Fruit fly (Drosophila melanogaster) whole organism, embryonic: ENCODE results near the gene CG1074.

Source experiments
- Adf1 ChIP-seq: fragments of 200-800 bp; sonication (Bioruptor generic); IDR thresholded peaks from 2 replicates; pipeline ENCODE4 v1.3.6; 2022; ENCODE audit warnings: missing biosample characterization, missing genetic modification characterization
- Bgb ChIP-seq: fragments of 200-800 bp; sonication (Bioruptor generic); IDR thresholded peaks from 2 replicates; pipeline ENCODE4 v1.3.6; 2022; ENCODE audit warnings: missing biosample characterization, missing genetic modification characterization; ENCODE audit not compliant: partially characterized antibody
- Blimp-1 ChIP-seq: fragments of 200-800 bp; sonication (Bioruptor generic); optimal IDR thresholded peaks from 3 replicates; lab custom pipeline; 2018; ENCODE audit warnings: missing biosample characterization, missing genetic modification characterization, mild to moderate bottlenecking, moderate library complexity, missing genetic modification reagents
- CG10267 ChIP-seq: fragments of 200-800 bp; sonication (Bioruptor generic); optimal IDR thresholded peaks from 2 replicates; lab custom pipeline; 2018; ENCODE audit warnings: missing biosample characterization, mild to moderate bottlenecking, missing genetic modification characterization, moderate library complexity
- CG11456 ChIP-seq: fragments of 200-800 bp; sonication (Bioruptor generic); IDR thresholded peaks from 3 replicates; pipeline ENCODE4 v1.3.6; 2022; ENCODE audit warnings: missing biosample characterization, missing genetic modification characterization
- CG12219 ChIP-seq: fragments of 200-800 bp; sonication (Bioruptor generic); optimal IDR thresholded peaks from 3 replicates; lab custom pipeline; 2018; ENCODE audit warnings: missing biosample characterization, mild to moderate bottlenecking, missing genetic modification characterization
- CG12236 ChIP-seq: fragments of 200-800 bp; sonication (Bioruptor generic); optimal IDR thresholded peaks from 2 replicates; lab custom pipeline; 2016; ENCODE audit warnings: missing biosample characterization, missing genetic modification characterization
- CG12659 ChIP-seq: fragments of 200-800 bp; sonication (Bioruptor generic); optimal IDR thresholded peaks from 3 replicates; lab custom pipeline; 2017; ENCODE audit warnings: mild to moderate bottlenecking, missing biosample characterization, missing genetic modification reagents, missing genetic modification characterization
- CG13287 ChIP-seq: fragments of 200-800 bp; sonication (Bioruptor generic); IDR thresholded peaks from 2 replicates; pipeline ENCODE4 v1.3.6; 2022; ENCODE audit warnings: missing biosample characterization, missing genetic modification characterization; ENCODE audit not compliant: partially characterized antibody
- CG13894 ChIP-seq: fragments of 200-800 bp; sonication (Bioruptor generic); optimal IDR thresholded peaks from 3 replicates; lab custom pipeline; 2018; ENCODE audit warnings: missing biosample characterization, mild to moderate bottlenecking, missing genetic modification characterization, moderate library complexity
- CG14710 ChIP-seq: fragments of 200-800 bp; sonication (Bioruptor generic); optimal IDR thresholded peaks from 3 replicates; lab custom pipeline; 2019; ENCODE audit warnings: missing biosample characterization, mild to moderate bottlenecking, missing genetic modification characterization, moderate library complexity
- CG15514 ChIP-seq: fragments of 200-800 bp; sonication (Bioruptor generic); optimal IDR thresholded peaks from 3 replicates; lab custom pipeline; 2017; ENCODE audit warnings: missing biosample characterization, missing genetic modification characterization, mild to moderate bottlenecking, moderate library complexity, missing genetic modification reagents
- CG15601 ChIP-seq: fragments of 200-800 bp; sonication (Bioruptor generic); optimal IDR thresholded peaks from 3 replicates; lab custom pipeline; 2019; ENCODE audit warnings: missing biosample characterization, mild to moderate bottlenecking, missing genetic modification characterization, moderate library complexity
- CG16863 ChIP-seq: fragments of 200-800 bp; sonication (Bioruptor generic); optimal IDR thresholded peaks from 3 replicates; lab custom pipeline; 2016; ENCODE audit warnings: missing biosample characterization, missing genetic modification characterization
- CG17186 ChIP-seq: fragments of 200-800 bp; sonication (Bioruptor generic); optimal IDR thresholded peaks from 3 replicates; lab custom pipeline; 2017; ENCODE audit warnings: missing biosample characterization, missing genetic modification reagents, missing genetic modification characterization
- CG4424 ChIP-seq: fragments of 200-800 bp; sonication (Bioruptor generic); optimal IDR thresholded peaks from 3 replicates; lab custom pipeline; 2016; ENCODE audit warnings: missing biosample characterization, missing genetic modification characterization
- CG4707 ChIP-seq: fragments of 200-800 bp; sonication (Bioruptor generic); optimal IDR thresholded peaks from 2 replicates; lab custom pipeline; 2018; ENCODE audit warnings: missing biosample characterization, mild to moderate bottlenecking, missing genetic modification characterization, moderate library complexity
- CG6272 ChIP-seq: fragments of 200-800 bp; sonication (Bioruptor generic); IDR thresholded peaks from 2 replicates; pipeline ENCODE4 v1.3.6; 2022; ENCODE audit warnings: missing biosample characterization, missing genetic modification characterization
- CG7357 ChIP-seq: fragments of 200-800 bp; sonication (Bioruptor generic); IDR thresholded peaks from 3 replicates; pipeline ENCODE4 v1.3.6; 2022; ENCODE audit warnings: missing biosample characterization, missing genetic modification characterization
- CG7963 ChIP-seq: fragments of 200-800 bp; sonication (Bioruptor generic); IDR thresholded peaks from 3 replicates; pipeline ENCODE4 v1.3.6; 2022; ENCODE audit warnings: missing biosample characterization, missing genetic modification characterization; ENCODE audit not compliant: partially characterized antibody
- CG7987 ChIP-seq: fragments of 200-800 bp; sonication (Bioruptor generic); optimal IDR thresholded peaks from 2 replicates; lab custom pipeline; 2018; ENCODE audit warnings: missing biosample characterization, mild to moderate bottlenecking, missing genetic modification characterization, moderate library complexity
- CG8089 ChIP-seq: fragments of 200-800 bp; sonication (Bioruptor generic); optimal IDR thresholded peaks from 3 replicates; lab custom pipeline; 2016; ENCODE audit warnings: missing biosample characterization, missing genetic modification characterization
- Dll ChIP-seq: fragments of 200-800 bp; sonication (Bioruptor generic); IDR thresholded peaks from 4 replicates; pipeline ENCODE4 v1.3.6; 2022; ENCODE audit warnings: missing biosample characterization, missing genetic modification characterization; ENCODE audit not compliant: partially characterized antibody
- Ets65A ChIP-seq: fragments of 200-800 bp; sonication (Bioruptor generic); peaks from one replicate; lab custom pipeline; 2016; ENCODE audit warnings: missing biosample characterization, missing genetic modification characterization
- HLH4C ChIP-seq: fragments of 200-800 bp; sonication (Bioruptor generic); IDR thresholded peaks from 3 replicates; pipeline ENCODE4 v1.3.6; 2022; ENCODE audit warnings: missing biosample characterization, missing genetic modification characterization; ENCODE audit not compliant: partially characterized antibody
- Nf-YB ChIP-seq: fragments of 200-800 bp; sonication (Bioruptor generic); optimal IDR thresholded peaks from 3 replicates; lab custom pipeline; 2019; ENCODE audit warnings: missing biosample characterization, mild to moderate bottlenecking, missing genetic modification characterization, moderate library complexity
- Opbp ChIP-seq: fragments of 200-800 bp; sonication (Bioruptor generic); IDR thresholded peaks from 3 replicates; pipeline ENCODE4 v1.3.6; 2022; ENCODE audit warnings: missing biosample characterization, missing genetic modification characterization; ENCODE audit not compliant: partially characterized antibody
- Pdp1 ChIP-seq, 2 experiments: fragments of 200-800 bp; sonication (Bioruptor generic); optimal IDR thresholded peaks; 3 replicates each; lab custom pipeline; 2016; ENCODE audit warnings: missing biosample characterization in 2 of 2, missing genetic modification characterization in 2 of 2, mild to moderate bottlenecking in 1 of 2, moderate library complexity in 1 of 2
- Sox102F ChIP-seq: fragments of 200-800 bp; sonication (Bioruptor generic); optimal IDR thresholded peaks from 2 replicates; lab custom pipeline; 2018; ENCODE audit warnings: missing biosample characterization, mild to moderate bottlenecking, missing genetic modification characterization, moderate library complexity
- Sry-δ ChIP-seq: fragments of 200-800 bp; sonication (Bioruptor generic); optimal IDR thresholded peaks from 2 replicates; lab custom pipeline; 2016; ENCODE audit warnings: missing biosample characterization, missing genetic modification characterization
- Taf1 ChIP-seq: fragments of 200-800 bp; sonication (Bioruptor generic); IDR thresholded peaks from 2 replicates; pipeline ENCODE4 v1.3.6; 2022; ENCODE audit warnings: missing biosample characterization, missing genetic modification characterization
- dimm ChIP-seq: fragments of 200-800 bp; sonication (Bioruptor generic); IDR thresholded peaks from 2 replicates; pipeline ENCODE4 v1.3.6; 2022; ENCODE audit warnings: missing biosample characterization, missing genetic modification characterization
- dm ChIP-seq: fragments of 200-800 bp; sonication (Bioruptor generic); optimal IDR thresholded peaks from 3 replicates; lab custom pipeline; 2016; ENCODE audit warnings: missing biosample characterization, missing genetic modification characterization
- fru ChIP-seq: fragments of >200 bp; optimal IDR thresholded peaks from 2 replicates; lab custom pipeline; 2017
- gce ChIP-seq: fragments of 200-800 bp; sonication (Bioruptor generic); IDR thresholded peaks from 3 replicates; pipeline ENCODE4 v1.3.6; 2022; ENCODE audit warnings: missing biosample characterization, missing genetic modification characterization
- gsb ChIP-seq: fragments of 200-800 bp; sonication (Bioruptor generic); IDR thresholded peaks from 2 replicates; pipeline ENCODE4 v1.3.6; 2022; ENCODE audit warnings: missing biosample characterization, missing genetic modification characterization
- h ChIP-seq: fragments of >200 bp; optimal IDR thresholded peaks from 2 replicates; lab custom pipeline; 2017
- klu ChIP-seq: fragments of 200-800 bp; sonication (Bioruptor generic); IDR thresholded peaks from 2 replicates; pipeline ENCODE4 v1.3.6; 2022; ENCODE audit warnings: missing biosample characterization, missing genetic modification characterization
- nom ChIP-seq: fragments of 200-800 bp; sonication (Bioruptor generic); optimal IDR thresholded peaks from 2 replicates; lab custom pipeline; 2017; ENCODE audit warnings: missing biosample characterization, missing genetic modification characterization, mild to moderate bottlenecking, moderate library complexity, missing genetic modification reagents
- onecut ChIP-seq: fragments of 200-800 bp; sonication (Bioruptor generic); IDR thresholded peaks from 2 replicates; pipeline ENCODE4 v1.3.6; 2022; ENCODE audit warnings: missing biosample characterization, missing genetic modification characterization
- pfk ChIP-seq: fragments of 200-800 bp; sonication (Bioruptor generic); optimal IDR thresholded peaks from 2 replicates; lab custom pipeline; 2018; ENCODE audit warnings: missing biosample characterization, mild to moderate bottlenecking, missing genetic modification characterization, moderate library complexity
- prd ChIP-seq, 3 experiments: fragments of >200 bp in 2 of 3; fragments of 200-800 bp in 1 of 3; sonication (Bioruptor generic) in 1 of 3; optimal IDR thresholded peaks in 2 of 3; IDR thresholded peaks in 1 of 3; 2 replicates in 2 of 3; 3 replicates in 1 of 3; pipeline versions ENCODE4 v1.3.6 to Lab custom; 2017 to 2022; ENCODE audit warnings: missing biosample characterization in 1 of 3, missing genetic modification characterization in 1 of 3
- psq ChIP-seq: fragments of 200-800 bp; sonication (Bioruptor generic); optimal IDR thresholded peaks from 2 replicates; lab custom pipeline; 2017; ENCODE audit warnings: missing biosample characterization, missing genetic modification characterization
- pzg ChIP-seq: fragments of 200-800 bp; sonication (Bioruptor generic); optimal IDR thresholded peaks from 3 replicates; lab custom pipeline; 2018; ENCODE audit warnings: missing biosample characterization, mild to moderate bottlenecking, missing genetic modification characterization, moderate library complexity
- rib ChIP-seq: fragments of 200-800 bp; sonication (Bioruptor generic); IDR thresholded peaks from 2 replicates; pipeline ENCODE4 v1.3.6; 2022; ENCODE audit warnings: missing biosample characterization, missing genetic modification characterization
- stwl ChIP-seq: fragments of 200-800 bp; sonication (Bioruptor generic); optimal IDR thresholded peaks from 3 replicates; lab custom pipeline; 2018; ENCODE audit warnings: missing biosample characterization, mild to moderate bottlenecking, missing genetic modification characterization, moderate library complexity
- tna ChIP-seq: fragments of 200-800 bp; sonication (Bioruptor generic); IDR thresholded peaks from 2 replicates; pipeline ENCODE4 v1.3.6; 2022; ENCODE audit warnings: missing biosample characterization, missing genetic modification characterization; ENCODE audit not compliant: partially characterized antibody
- unpg ChIP-seq: fragments of 200-800 bp; sonication (Bioruptor generic); optimal IDR thresholded peaks from 3 replicates; lab custom pipeline; 2018; ENCODE audit warnings: missing biosample characterization, mild to moderate bottlenecking, missing genetic modification characterization, moderate library complexity

Gene CG1074

dm6 chr3R:4399810-4400496, 33.8 kb upstream of the CG1074 start (continued):
- TF ChIP-seq CG8089 = no peak
- TF ChIP-seq Ets65A (GFP tag; lab: Kevin White, UChicago) = peak; percentile 75
- peak; percentile 56; the same call in 1 of the 3 replicates for TF ChIP-seq Opbp (GFP tag; lab: Robert Waterston, UW)
- peak; percentile 96 for TF ChIP-seq CG7357 (GFP tag; lab: Robert Waterston, UW)
- TF ChIP-seq CG13287 (GFP tag; lab: Robert Waterston, UW) = peak; percentile 15; the same call in 1 of the 2 replicates
- TF ChIP-seq klu (GFP tag; lab: Robert Waterston, UW) = no peak
- no peak for TF ChIP-seq fru (lab: Kevin White, UChicago)
- no peak for TF ChIP-seq CG13894
- TF ChIP-seq stwl (tag; lab: Kevin White, UChicago) = no peak
- no peak for TF ChIP-seq nom
- TF ChIP-seq CG12659 (GFP tag; lab: Kevin White, UChicago) = peak; percentile 52
- no peak for TF ChIP-seq unpg (GFP tag; lab: Kevin White, UChicago)
- peak; percentile 8 for TF ChIP-seq pfk (GFP tag; lab: Kevin White, UChicago)
- TF ChIP-seq CG15601 = peak; percentile 12
- TF ChIP-seq rib (GFP tag; lab: Robert Waterston, UW) = no peak
- no peak for TF ChIP-seq Taf1
- no peak; the same call in 1 of the 2 replicates for TF ChIP-seq CG6272 (GFP tag; lab: Robert Waterston, UW)
- no peak for TF ChIP-seq CG7987
- TF ChIP-seq pzg (GFP tag; lab: Kevin White, UChicago) = peak; percentile 31
- TF ChIP-seq gsb (GFP tag; lab: Robert Waterston, UW) = no peak
- no peak for TF ChIP-seq Nf-YB (GFP tag; lab: Kevin White, UChicago)
- no peak for TF ChIP-seq Bgb (GFP tag; lab: Robert Waterston, UW)
- TF ChIP-seq Dll = 0 out of 4 replicates have a peak, but pooled peaks have one; percentile 12
- no peak for TF ChIP-seq CG17186
- TF ChIP-seq CG4707 (GFP tag; lab: Kevin White, UChicago) = no peak
- TF ChIP-seq psq = peak; percentile 22
- TF ChIP-seq CG15514 (GFP tag; lab: Kevin White, UChicago) = peak; percentile 1
- peak; percentile 4 for TF ChIP-seq dm (GFP tag; lab: Kevin White, UChicago)
- TF ChIP-seq HLH4C (GFP tag; lab: Robert Waterston, UW) = peak; percentile 49; the same call in 2 of the 3 replicates
- TF ChIP-seq CG12219 (GFP tag; lab: Kevin White, UChicago) = no peak
- TF ChIP-seq h (lab: Kevin White, UChicago) = no peak
- no peak for TF ChIP-seq CG7963 (GFP tag; lab: Robert Waterston, UW)
- peak; percentile 17 for TF ChIP-seq Sry-δ (GFP tag; lab: Kevin White, UChicago)
- TF ChIP-seq CG16863 (GFP tag; lab: Kevin White, UChicago) = no peak
- TF ChIP-seq CG12236 (GFP tag; lab: Kevin White, UChicago) = no peak
- no peak for TF ChIP-seq Adf1 (GFP tag; lab: Robert Waterston, UW)
- TF ChIP-seq onecut (GFP tag; lab: Robert Waterston, UW) = no peak
- no peak for TF ChIP-seq CG11456 (GFP tag; lab: Robert Waterston, UW)
- TF ChIP-seq dimm (GFP tag; lab: Robert Waterston, UW) = no peak
- TF ChIP-seq CG14710 = peak; percentile 73
- TF ChIP-seq CG10267 = peak; percentile 18
- no peak for TF ChIP-seq prd (optimal IDR thresholded peaks at IDR 0.05; lab: Kevin White, UChicago)
- TF ChIP-seq prd (GFP tag; IDR thresholded peaks at IDR 0.05; lab: Robert Waterston, UW) = peak; percentile 48; the same call in 2 of the 3 replicates
- TF ChIP-seq gce (GFP tag; lab: Robert Waterston, UW) = no peak
- no peak for TF ChIP-seq tna
- TF ChIP-seq Sox102F (GFP tag; lab: Kevin White, UChicago) = no peak
- no peak for TF ChIP-seq Blimp-1
- TF ChIP-seq CG4424 (GFP tag; lab: Kevin White, UChicago) = no peak
- TF ChIP-seq Pdp1 (GFP tag; optimal IDR thresholded peaks at IDR 0.05; lab: Kevin White, UChicago) = no peak
